Fruit fly (Drosophila melanogaster) whole organism, embryonic: ENCODE measurements around the gene Ypel.

ENCODE experiments used
- Abd-B ChIP-seq: fragments of 200-800 bp; sonication (Bioruptor generic); optimal IDR thresholded peaks from 2 replicates; lab custom pipeline; 2018; ENCODE audit warnings: missing biosample characterization, mild to moderate bottlenecking, missing genetic modification characterization, moderate library complexity
- Blimp-1 ChIP-seq: fragments of 200-800 bp; sonication (Bioruptor generic); optimal IDR thresholded peaks from 3 replicates; lab custom pipeline; 2018; ENCODE audit warnings: missing biosample characterization, missing genetic modification characterization, mild to moderate bottlenecking, moderate library complexity, missing genetic modification reagents
- C15 ChIP-seq: fragments of 200-800 bp; sonication (Bioruptor generic); IDR thresholded peaks from 3 replicates; pipeline ENCODE4 v1.3.6; 2022; ENCODE audit warnings: missing biosample characterization, missing genetic modification characterization
- CG10147 ChIP-seq: fragments of 200-800 bp; sonication (Bioruptor generic); optimal IDR thresholded peaks from 2 replicates; lab custom pipeline; 2019; ENCODE audit warnings: missing biosample characterization, mild to moderate bottlenecking, missing genetic modification characterization, moderate library complexity
- CG10565 ChIP-seq: fragments of 200-800 bp; sonication (Bioruptor generic); optimal IDR thresholded peaks from 3 replicates; lab custom pipeline; 2016; ENCODE audit warnings: missing biosample characterization, mild to moderate bottlenecking, missing genetic modification characterization
- CG11696 ChIP-seq: fragments of 200-800 bp; sonication (Bioruptor generic); IDR thresholded peaks from 2 replicates; pipeline ENCODE4 v1.3.6; 2022; ENCODE audit warnings: missing biosample characterization, missing genetic modification characterization
- CG12071 ChIP-seq: fragments of 200-800 bp; sonication (Bioruptor generic); optimal IDR thresholded peaks from 3 replicates; lab custom pipeline; 2018; ENCODE audit warnings: missing biosample characterization, mild to moderate bottlenecking, missing genetic modification characterization
- CG13287 ChIP-seq: fragments of 200-800 bp; sonication (Bioruptor generic); IDR thresholded peaks from 2 replicates; pipeline ENCODE4 v1.3.6; 2022; ENCODE audit warnings: missing biosample characterization, missing genetic modification characterization; ENCODE audit not compliant: partially characterized antibody
- CG13894 ChIP-seq: fragments of 200-800 bp; sonication (Bioruptor generic); optimal IDR thresholded peaks from 3 replicates; lab custom pipeline; 2018; ENCODE audit warnings: missing biosample characterization, mild to moderate bottlenecking, missing genetic modification characterization, moderate library complexity
- CG1529 ChIP-seq: fragments of 200-800 bp; sonication (Bioruptor generic); optimal IDR thresholded peaks from 3 replicates; lab custom pipeline; 2018; ENCODE audit warnings: missing biosample characterization, missing genetic modification characterization
- CG17361 ChIP-seq: fragments of 200-800 bp; sonication (Bioruptor generic); IDR thresholded peaks from 3 replicates; pipeline ENCODE4 v1.3.6; 2022; ENCODE audit warnings: missing biosample characterization, missing genetic modification characterization
- CG18476 ChIP-seq: fragments of 200-800 bp; sonication (Bioruptor generic); optimal IDR thresholded peaks from 2 replicates; lab custom pipeline; 2016; ENCODE audit warnings: missing biosample characterization, mild to moderate bottlenecking, missing genetic modification characterization
- CG2129 ChIP-seq: fragments of 200-800 bp; sonication (Bioruptor generic); IDR thresholded peaks from 2 replicates; pipeline ENCODE4 v1.3.6; 2022; ENCODE audit warnings: missing biosample characterization, missing genetic modification characterization; ENCODE audit not compliant: partially characterized antibody
- CG31224 ChIP-seq: fragments of 200-800 bp; sonication (Bioruptor generic); IDR thresholded peaks from 2 replicates; pipeline ENCODE4 v1.3.6; 2022; ENCODE audit warnings: missing biosample characterization, missing genetic modification characterization
- CG34224 ChIP-seq: fragments of 200-800 bp; sonication (Bioruptor generic); IDR thresholded peaks from 3 replicates; pipeline ENCODE4 v1.3.6; 2022; ENCODE audit warnings: missing biosample characterization, missing genetic modification characterization; ENCODE audit not compliant: partially characterized antibody
- CG7745 ChIP-seq: fragments of 200-800 bp; sonication (Bioruptor generic); optimal IDR thresholded peaks from 2 replicates; lab custom pipeline; 2018; ENCODE audit warnings: missing biosample characterization, mild to moderate bottlenecking, missing genetic modification characterization, moderate library complexity
- CG9932 ChIP-seq: fragments of 200-800 bp; sonication (Bioruptor generic); IDR thresholded peaks from 2 replicates; pipeline ENCODE4 v1.3.6; 2022; ENCODE audit warnings: missing biosample characterization, missing genetic modification characterization
- CHES-1-like ChIP-seq: fragments of 200-800 bp; sonication (Bioruptor generic); optimal IDR thresholded peaks from 2 replicates; lab custom pipeline; 2016; ENCODE audit warnings: missing biosample characterization, missing genetic modification characterization
- Dll ChIP-seq: fragments of 200-800 bp; sonication (Bioruptor generic); IDR thresholded peaks from 4 replicates; pipeline ENCODE4 v1.3.6; 2022; ENCODE audit warnings: missing biosample characterization, missing genetic modification characterization; ENCODE audit not compliant: partially characterized antibody
- Doc2 ChIP-seq: fragments of 200-800 bp; sonication (Bioruptor generic); IDR thresholded peaks from 2 replicates; pipeline ENCODE4 v1.3.6; 2022; ENCODE audit warnings: missing biosample characterization, missing genetic modification characterization
- Dref ChIP-seq: fragments of 200-800 bp; sonication (Bioruptor generic); IDR thresholded peaks from 2 replicates; pipeline ENCODE4 v1.3.6; 2022; ENCODE audit warnings: missing biosample characterization, missing genetic modification characterization
- HmgZ ChIP-seq: fragments of 200-800 bp; sonication (Bioruptor generic); optimal IDR thresholded peaks from 2 replicates; lab custom pipeline; 2018; ENCODE audit warnings: missing biosample characterization, mild to moderate bottlenecking, missing genetic modification characterization
- Hmx ChIP-seq: fragments of 200-800 bp; sonication (Bioruptor generic); optimal IDR thresholded peaks from 2 replicates; lab custom pipeline; 2016; ENCODE audit warnings: missing biosample characterization, missing genetic modification characterization
- Meics ChIP-seq: fragments of 200-800 bp; sonication (Bioruptor generic); optimal IDR thresholded peaks from 2 replicates; lab custom pipeline; 2017; ENCODE audit warnings: missing biosample characterization, mild to moderate bottlenecking, missing genetic modification characterization
- NfI ChIP-seq: fragments of 200-800 bp; sonication (Bioruptor generic); optimal IDR thresholded peaks from 3 replicates; lab custom pipeline; 2018; ENCODE audit warnings: missing biosample characterization, mild to moderate bottlenecking, missing genetic modification characterization, moderate library complexity
- Opbp ChIP-seq: fragments of 200-800 bp; sonication (Bioruptor generic); IDR thresholded peaks from 3 replicates; pipeline ENCODE4 v1.3.6; 2022; ENCODE audit warnings: missing biosample characterization, missing genetic modification characterization; ENCODE audit not compliant: partially characterized antibody
- PHDP ChIP-seq: fragments of 200-800 bp; sonication (Bioruptor generic); optimal IDR thresholded peaks from 3 replicates; lab custom pipeline; 2018; ENCODE audit warnings: missing biosample characterization, mild to moderate bottlenecking, missing genetic modification characterization, moderate library complexity
- Pdp1 ChIP-seq, 2 experiments: fragments of 200-800 bp; sonication (Bioruptor generic); optimal IDR thresholded peaks; 3 replicates each; lab custom pipeline; 2016; ENCODE audit warnings: missing biosample characterization in 2 of 2, missing genetic modification characterization in 2 of 2, mild to moderate bottlenecking in 1 of 2, moderate library complexity in 1 of 2
- Scr ChIP-seq: fragments of 200-800 bp; sonication (Bioruptor generic); IDR thresholded peaks from 2 replicates; pipeline ENCODE4 v1.3.6; 2022; ENCODE audit warnings: missing biosample characterization, missing genetic modification characterization; ENCODE audit not compliant: partially characterized antibody
- Sin3A ChIP-seq: fragments of >200 bp; optimal IDR thresholded peaks from 2 replicates; lab custom pipeline; 2018
- Trl ChIP-seq, 3 experiments: fragments of >200 bp in 2 of 3; fragments of 200-800 bp in 1 of 3; sonication (Bioruptor generic) in 1 of 3; optimal IDR thresholded peaks; 2 replicates in 1 of 3; 3 replicates in 2 of 3; lab custom pipeline; 2016 to 2017; ENCODE audit warnings: missing biosample characterization in 1 of 3, missing genetic modification characterization in 1 of 3
- Xbp1 ChIP-seq: fragments of 200-800 bp; sonication (Bioruptor generic); optimal IDR thresholded peaks from 3 replicates; lab custom pipeline; 2016; ENCODE audit warnings: missing biosample characterization, mild to moderate bottlenecking, missing genetic modification characterization
- abd-A ChIP-seq: fragments of 200-800 bp; sonication (Bioruptor generic); optimal IDR thresholded peaks from 3 replicates; lab custom pipeline; 2019; ENCODE audit warnings: missing biosample characterization, mild to moderate bottlenecking, missing genetic modification characterization, moderate library complexity
- ham ChIP-seq: fragments of 200-800 bp; sonication (Bioruptor generic); IDR thresholded peaks from 2 replicates; pipeline ENCODE4 v1.3.6; 2022; ENCODE audit warnings: missing biosample characterization, missing genetic modification characterization
- kay ChIP-seq: fragments of 200-800 bp; sonication (Bioruptor generic); optimal IDR thresholded peaks from 2 replicates; lab custom pipeline; 2016; ENCODE audit warnings: missing biosample characterization, missing genetic modification characterization
- row ChIP-seq: fragments of 200-800 bp; sonication (Bioruptor generic); IDR thresholded peaks from 3 replicates; pipeline ENCODE4 v1.3.6; 2022; ENCODE audit warnings: missing biosample characterization, missing genetic modification characterization
- sd ChIP-seq: fragments of 200-800 bp; sonication (Bioruptor generic); optimal IDR thresholded peaks from 3 replicates; lab custom pipeline; 2018; ENCODE audit warnings: missing biosample characterization, mild to moderate bottlenecking, missing genetic modification characterization, moderate library complexity
- sens ChIP-seq: fragments of 200-800 bp; sonication (Bioruptor generic); peaks from one replicate; lab custom pipeline; 2016; ENCODE audit warnings: missing biosample characterization, missing genetic modification characterization
- tll ChIP-seq, 2 experiments: fragments of 200-800 bp in 1 of 2; fragments of >200 bp in 1 of 2; sonication (Bioruptor generic) in 1 of 2; optimal IDR thresholded peaks; 2 replicates each; lab custom pipeline; 2017 to 2019; ENCODE audit warnings: missing biosample characterization in 2 of 2, missing genetic modification characterization in 2 of 2, mild to moderate bottlenecking in 1 of 2, moderate library complexity in 1 of 2
- unc-4 ChIP-seq: fragments of 200-800 bp; sonication (Bioruptor generic); IDR thresholded peaks from 2 replicates; pipeline ENCODE4 v1.3.6; 2022; ENCODE audit warnings: missing biosample characterization, missing genetic modification characterization; ENCODE audit not compliant: partially characterized antibody
- vvl ChIP-seq: fragments of 200-800 bp; sonication (Bioruptor generic); IDR thresholded peaks from 2 replicates; pipeline ENCODE4 v1.3.6; 2022; ENCODE audit warnings: missing biosample characterization, missing genetic modification characterization

Ypel gene

dm6 chrX:10219955-10220354, 7.8 kb upstream of the Ypel start, which contains the start of gene CG34408 (continued):
- peak; percentile 65 for TF ChIP-seq sd (tag; lab: Kevin White, UChicago)
- TF ChIP-seq CG34224 (GFP tag; lab: Robert Waterston, UW) = 0 out of 3 replicates have a peak, but pooled peaks have one; percentile 52
- TF ChIP-seq CG18476 = no peak
- TF ChIP-seq CG12071 (GFP tag; lab: Kevin White, UChicago) = no peak
- peak; percentile 33; the same call in 1 of the 3 replicates for TF ChIP-seq Opbp (GFP tag; lab: Robert Waterston, UW)
- 0 out of 2 replicates have a peak, but pooled peaks have one; percentile 42 for TF ChIP-seq vvl (GFP tag; lab: Robert Waterston, UW)
- peak; percentile 46; the same call in 2 of the 4 replicates for TF ChIP-seq Dll (GFP tag; lab: Robert Waterston, UW)
- peak; percentile 5 for TF ChIP-seq HmgZ (tag; lab: Kevin White, UChicago)
- no peak for TF ChIP-seq Hmx (GFP tag; lab: Kevin White, UChicago)
- peak; percentile 72 for TF ChIP-seq Dref

dm6 chrX:10219039-10219438, 6.9 kb upstream of the Ypel start, which contains the start of gene CG15308:
TSS of gene CG15308 (minus strand) at chrX:10219139.
- no peak for TF ChIP-seq CG2129 (GFP tag; lab: Robert Waterston, UW)

dm6 chrX:10216634-10217239, 4.6 kb upstream of the Ypel start, which contains the start of gene CG2962:
TSS of gene CG2962 (minus strand) at chrX:10216642.
- TF ChIP-seq Abd-B (GFP tag; lab: Kevin White, UChicago) (no peak), Blimp-1 (GFP tag; lab: Kevin White, UChicago) (peak; percentile 94), sd (tag; lab: Kevin White, UChicago) (peak; percentile 57), abd-A (tag; lab: Kevin White, UChicago) (peak; percentile 48), CHES-1-like (GFP tag; lab: Kevin White, UChicago) (no peak), Meics (GFP tag; lab: Kevin White, UChicago) (no peak)

- TF ChIP-seq Sin3A (lab: Kevin White, UChicago) = no peak
- no peak for TF ChIP-seq C15 (GFP tag; lab: Robert Waterston, UW)
- TF ChIP-seq ham (GFP tag; lab: Robert Waterston, UW) = no peak
- TF ChIP-seq CG17361 (GFP tag; lab: Robert Waterston, UW) = no peak
- TF ChIP-seq CG10565 (GFP tag; lab: Kevin White, UChicago) = no peak
- no peak for TF ChIP-seq CG9932 (GFP tag; lab: Robert Waterston, UW)
- TF ChIP-seq tll (GFP tag; optimal IDR thresholded peaks at IDR 0.05; lab: Kevin White, UChicago) = no peak
- TF ChIP-seq CHES-1-like (GFP tag; lab: Kevin White, UChicago) = no peak
- TF ChIP-seq Trl (optimal IDR thresholded peaks at IDR 0.05; lab: Kevin White, UChicago) = no peak
- no peak for TF ChIP-seq Trl (GFP tag; optimal IDR thresholded peaks at IDR 0.05; lab: Kevin White, UChicago)
- TF ChIP-seq CG10147 (GFP tag; lab: Kevin White, UChicago) = no peak
- peak; percentile 20 for TF ChIP-seq sens (GFP tag; lab: Kevin White, UChicago)
- TF ChIP-seq CG7745 (tag; lab: Kevin White, UChicago) = no peak
- TF ChIP-seq Dll (GFP tag; lab: Robert Waterston, UW) = peak; percentile 65; the same call in 3 of the 4 replicates
- TF ChIP-seq CG1529 = no peak
- peak; percentile 54 for TF ChIP-seq CG13287 (GFP tag; lab: Robert Waterston, UW)
- peak; percentile 25; the same call in 1 of the 3 replicates for TF ChIP-seq row (GFP tag; lab: Robert Waterston, UW)
- TF ChIP-seq NfI = no peak
- TF ChIP-seq Doc2 (GFP tag; lab: Robert Waterston, UW) = no peak
- TF ChIP-seq CG13894 (tag; lab: Kevin White, UChicago) = no peak
- peak in 1 of 2 experiments; percentile 93 for TF ChIP-seq Pdp1 (GFP tag; optimal IDR thresholded peaks at IDR 0.05; lab: Kevin White, UChicago)
- TF ChIP-seq PHDP = no peak
- no peak for TF ChIP-seq CG31224 (GFP tag; lab: Robert Waterston, UW)
- TF ChIP-seq unc-4 = peak; percentile 50; the same call in 1 of the 2 replicates
- no peak for TF ChIP-seq CG11696 (GFP tag; lab: Robert Waterston, UW)
- no peak for TF ChIP-seq Xbp1 (GFP tag; lab: Kevin White, UChicago)
- no peak for TF ChIP-seq kay (GFP tag; lab: Kevin White, UChicago)
- TF ChIP-seq Scr (GFP tag; lab: Robert Waterston, UW) = peak; percentile 59
Measured at dm6 chrX:10212687-10213329, 634 bp upstream of the Ypel start, which contains the start of gene ATPsyndelta. TSS of gene ATPsyndelta (plus strand) at chrX:10212970.
